Fruit fly (Drosophila melanogaster) whole organism, embryonic: ENCODE measurements around the gene Lgr1.

ENCODE experiments used
- Aef1 ChIP-seq: fragments of 200-800 bp; sonication (Bioruptor generic); IDR thresholded peaks from 3 replicates; pipeline ENCODE4 v1.3.6; 2022; ENCODE audit warnings: missing biosample characterization, missing genetic modification characterization
- BtbVII ChIP-seq: fragments of 200-800 bp; sonication (Bioruptor generic); optimal IDR thresholded peaks from 3 replicates; lab custom pipeline; 2017; ENCODE audit warnings: missing biosample characterization, mild to moderate bottlenecking, missing genetic modification characterization
- CG12219 ChIP-seq: fragments of 200-800 bp; sonication (Bioruptor generic); optimal IDR thresholded peaks from 3 replicates; lab custom pipeline; 2018; ENCODE audit warnings: missing biosample characterization, mild to moderate bottlenecking, missing genetic modification characterization
- CG16813 ChIP-seq: fragments of 200-800 bp; sonication (Bioruptor generic); IDR thresholded peaks from 3 replicates; pipeline ENCODE4 v1.3.6; 2022; ENCODE audit warnings: missing biosample characterization, missing genetic modification characterization; ENCODE audit not compliant: partially characterized antibody
- CG16815 ChIP-seq: fragments of 200-800 bp; sonication (Bioruptor generic); optimal IDR thresholded peaks from 3 replicates; lab custom pipeline; 2017; ENCODE audit warnings: missing biosample characterization, mild to moderate bottlenecking, missing genetic modification characterization
- CG18011 ChIP-seq: fragments of 200-800 bp; sonication (Bioruptor generic); optimal IDR thresholded peaks from 2 replicates; lab custom pipeline; 2017; ENCODE audit warnings: missing biosample characterization, missing genetic modification characterization, mild to moderate bottlenecking, moderate library complexity, missing genotype
- CG18476 ChIP-seq: fragments of 200-800 bp; sonication (Bioruptor generic); optimal IDR thresholded peaks from 2 replicates; lab custom pipeline; 2016; ENCODE audit warnings: missing biosample characterization, mild to moderate bottlenecking, missing genetic modification characterization
- CG2199 ChIP-seq: fragments of 200-800 bp; sonication (Bioruptor generic); IDR thresholded peaks from 3 replicates; pipeline ENCODE4 v1.3.6; 2022; ENCODE audit warnings: missing biosample characterization, missing genetic modification characterization
- CG31388 ChIP-seq: fragments of 200-800 bp; sonication (Bioruptor generic); optimal IDR thresholded peaks from 2 replicates; lab custom pipeline; 2016; ENCODE audit warnings: missing biosample characterization, missing genetic modification characterization
- CG31441 ChIP-seq: fragments of 200-800 bp; sonication (Bioruptor generic); IDR thresholded peaks from 2 replicates; pipeline ENCODE4 v1.3.6; 2022; ENCODE audit warnings: missing biosample characterization, missing genetic modification characterization
- CG3281 ChIP-seq: fragments of 200-800 bp; sonication (Bioruptor generic); optimal IDR thresholded peaks from 3 replicates; lab custom pipeline; 2017; ENCODE audit warnings: missing biosample characterization, mild to moderate bottlenecking, missing genetic modification characterization
- CG3995 ChIP-seq: fragments of 200-800 bp; sonication (Bioruptor generic); optimal IDR thresholded peaks from 3 replicates; lab custom pipeline; 2016; ENCODE audit warnings: missing biosample characterization, missing genetic modification characterization
- CG42726 ChIP-seq: fragments of 200-800 bp; sonication (Bioruptor generic); IDR thresholded peaks from 2 replicates; pipeline ENCODE4 v1.3.6; 2022; ENCODE audit warnings: missing biosample characterization, missing genetic modification characterization; ENCODE audit not compliant: partially characterized antibody
- CG4282 ChIP-seq: fragments of 200-800 bp; sonication (Bioruptor generic); optimal IDR thresholded peaks from 2 replicates; lab custom pipeline; 2016; ENCODE audit warnings: missing biosample characterization, missing genetic modification characterization
- CG4854 ChIP-seq: fragments of 200-800 bp; sonication (Bioruptor generic); optimal IDR thresholded peaks from 2 replicates; lab custom pipeline; 2016; ENCODE audit warnings: missing biosample characterization, missing genetic modification characterization, inconsistent platforms
- CG7786 ChIP-seq: fragments of 200-800 bp; sonication (Bioruptor generic); optimal IDR thresholded peaks from 2 replicates; lab custom pipeline; 2016; ENCODE audit warnings: missing biosample characterization, missing genetic modification characterization
- CG8290 ChIP-seq, 3 experiments: fragments of 200-800 bp; sonication (Bioruptor generic); optimal IDR thresholded peaks; 2 replicates each; lab custom pipeline; 2016 to 2019; ENCODE audit warnings: missing biosample characterization in 3 of 3, missing genetic modification characterization in 3 of 3, mild to moderate bottlenecking in 2 of 3, moderate library complexity in 1 of 3
- Deaf1 ChIP-seq: fragments of 200-800 bp; optimal IDR thresholded peaks from 3 replicates; lab custom pipeline; 2019; ENCODE audit warnings: missing biosample characterization, mild to moderate bottlenecking, missing genetic modification characterization, moderate library complexity
- Dek ChIP-seq: fragments of 200-800 bp; sonication (Bioruptor generic); optimal IDR thresholded peaks from 3 replicates; lab custom pipeline; 2019; ENCODE audit warnings: missing biosample characterization, mild to moderate bottlenecking, missing genetic modification characterization, moderate library complexity
- Fer1 ChIP-seq: fragments of 200-800 bp; sonication (Bioruptor generic); optimal IDR thresholded peaks from 2 replicates; lab custom pipeline; 2017; ENCODE audit warnings: missing biosample characterization, mild to moderate bottlenecking, missing genetic modification characterization
- GATAe ChIP-seq: fragments of 200-800 bp; sonication (Bioruptor generic); conservative IDR thresholded peaks from 2 replicates; pipeline ENCODE4 v1.3.6; 2022; ENCODE audit warnings: missing biosample characterization, missing genetic modification characterization
- Gsc ChIP-seq: fragments of 200-800 bp; sonication (Bioruptor generic); IDR thresholded peaks from 2 replicates; pipeline ENCODE4 v1.3.6; 2022; ENCODE audit warnings: missing biosample characterization, missing genetic modification characterization
- Hsf ChIP-seq: fragments of 200-800 bp; sonication (Bioruptor generic); optimal IDR thresholded peaks from 3 replicates; lab custom pipeline; 2016; ENCODE audit warnings: missing biosample characterization, missing genetic modification characterization
- Jarid2 ChIP-seq: fragments of 200-800 bp; sonication (Bioruptor generic); optimal IDR thresholded peaks from 3 replicates; lab custom pipeline; 2017; ENCODE audit warnings: mild to moderate bottlenecking, missing biosample characterization, missing genetic modification reagents, missing genetic modification characterization
- Kr ChIP-seq: fragments of 200-800 bp; sonication (Bioruptor generic); optimal IDR thresholded peaks from 2 replicates; lab custom pipeline; 2017; ENCODE audit warnings: missing biosample characterization, mild to moderate bottlenecking, missing genetic modification characterization
- Med ChIP-seq: fragments of 200-800 bp; sonication (Bioruptor generic); peaks from one replicate; lab custom pipeline; 2016; ENCODE audit warnings: missing biosample characterization, missing genetic modification characterization, mild to moderate bottlenecking, inconsistent platforms, moderate library complexity
- Mes4 ChIP-seq: fragments of 200-800 bp; sonication (Bioruptor generic); optimal IDR thresholded peaks from 2 replicates; lab custom pipeline; 2016; ENCODE audit warnings: missing biosample characterization, missing genetic modification characterization
- Optix ChIP-seq: fragments of 200-800 bp; sonication (Bioruptor generic); IDR thresholded peaks from 3 replicates; pipeline ENCODE4 v1.3.6; 2022; ENCODE audit warnings: missing biosample characterization, missing genetic modification characterization
- Poxn ChIP-seq: fragments of 200-800 bp; sonication (Bioruptor generic); IDR thresholded peaks from 2 replicates; pipeline ENCODE4 v1.3.6; 2022; ENCODE audit warnings: missing biosample characterization, missing genetic modification characterization
- Rfx ChIP-seq: fragments of 200-800 bp; sonication (Bioruptor generic); IDR thresholded peaks from 2 replicates; pipeline ENCODE4 v1.3.6; 2022; ENCODE audit warnings: missing biosample characterization, missing genetic modification characterization
- Taf1 ChIP-seq: fragments of 200-800 bp; sonication (Bioruptor generic); IDR thresholded peaks from 2 replicates; pipeline ENCODE4 v1.3.6; 2022; ENCODE audit warnings: missing biosample characterization, missing genetic modification characterization
- amos ChIP-seq: fragments of 200-800 bp; sonication (Bioruptor generic); IDR thresholded peaks from 2 replicates; pipeline ENCODE4 v1.3.6; 2022; ENCODE audit warnings: missing biosample characterization, missing genetic modification characterization; ENCODE audit not compliant: partially characterized antibody
- cwo ChIP-seq: fragments of 200-800 bp; sonication (Bioruptor generic); optimal IDR thresholded peaks from 3 replicates; lab custom pipeline; 2017; ENCODE audit warnings: missing biosample characterization, missing genetic modification characterization, mild to moderate bottlenecking, moderate library complexity, missing genetic modification reagents
- dati ChIP-seq: fragments of 200-800 bp; sonication (Bioruptor generic); IDR thresholded peaks from 2 replicates; pipeline ENCODE4 v1.3.6; 2022; ENCODE audit warnings: missing biosample characterization, missing genetic modification characterization
- dimm ChIP-seq: fragments of 200-800 bp; sonication (Bioruptor generic); IDR thresholded peaks from 2 replicates; pipeline ENCODE4 v1.3.6; 2022; ENCODE audit warnings: missing biosample characterization, missing genetic modification characterization
- grn ChIP-seq: fragments of 200-800 bp; sonication (Bioruptor generic); optimal IDR thresholded peaks from 3 replicates; lab custom pipeline; 2017; ENCODE audit warnings: missing biosample characterization, missing genetic modification characterization
- jumu ChIP-seq: fragments of 200-800 bp; sonication (Bioruptor generic); optimal IDR thresholded peaks from 3 replicates; lab custom pipeline; 2016; ENCODE audit warnings: missing biosample characterization, missing genetic modification characterization
- ken ChIP-seq: fragments of 200-800 bp; sonication (Bioruptor generic); IDR thresholded peaks from 3 replicates; pipeline ENCODE4 v1.3.6; 2022; ENCODE audit warnings: missing biosample characterization, missing genetic modification characterization
- pho ChIP-seq: fragments of 200-800 bp; sonication (Bioruptor generic); optimal IDR thresholded peaks from 2 replicates; lab custom pipeline; 2016; ENCODE audit warnings: missing biosample characterization, missing genetic modification characterization
- pros ChIP-seq: fragments of 200-800 bp; sonication (Bioruptor generic); optimal IDR thresholded peaks from 3 replicates; lab custom pipeline; 2019; ENCODE audit warnings: missing biosample characterization, mild to moderate bottlenecking, missing genetic modification characterization, moderate library complexity
- pzg ChIP-seq: fragments of 200-800 bp; sonication (Bioruptor generic); optimal IDR thresholded peaks from 3 replicates; lab custom pipeline; 2018; ENCODE audit warnings: missing biosample characterization, mild to moderate bottlenecking, missing genetic modification characterization, moderate library complexity
- shn ChIP-seq: fragments of 200-800 bp; sonication (Bioruptor generic); optimal IDR thresholded peaks from 3 replicates; lab custom pipeline; 2016; ENCODE audit warnings: missing biosample characterization, missing genetic modification characterization
- sisA ChIP-seq: fragments of 200-800 bp; sonication (Bioruptor generic); IDR thresholded peaks from 2 replicates; pipeline ENCODE4 v1.3.6; 2022; ENCODE audit warnings: missing biosample characterization, missing genetic modification characterization
- tin ChIP-seq: fragments of 200-800 bp; sonication (Bioruptor generic); optimal IDR thresholded peaks from 3 replicates; lab custom pipeline; 2016; ENCODE audit warnings: missing biosample characterization, missing genetic modification characterization
- toy ChIP-seq: fragments of 200-800 bp; sonication (Bioruptor generic); IDR thresholded peaks from 2 replicates; pipeline ENCODE4 v1.3.6; 2022; ENCODE audit warnings: missing biosample characterization, missing genetic modification characterization
- vfl ChIP-seq: fragments of 200-800 bp; sonication (Bioruptor generic); optimal IDR thresholded peaks from 2 replicates; lab custom pipeline; 2016; ENCODE audit warnings: missing biosample characterization, missing genetic modification characterization
- vnd ChIP-seq: fragments of 200-800 bp; sonication (Bioruptor generic); IDR thresholded peaks from 3 replicates; pipeline ENCODE4 v1.3.6; 2022; ENCODE audit warnings: missing biosample characterization, missing genetic modification characterization; ENCODE audit not compliant: partially characterized antibody

The Lgr1 gene

dm6 chr3R:17759773-17760476 is 34.3 kb downstream of the Lgr1 start (continued):
- no peak for TF ChIP-seq CG4282 (GFP tag; lab: Kevin White, UChicago)
- TF ChIP-seq Optix (GFP tag; lab: Robert Waterston, UW): no peak
- TF ChIP-seq CG3281 (GFP tag; lab: Kevin White, UChicago): peak; percentile 27
- no peak for TF ChIP-seq CG31388 (GFP tag; lab: Kevin White, UChicago)
- peak; percentile 57 for TF ChIP-seq cwo
- no peak for TF ChIP-seq ken
- no peak for TF ChIP-seq Poxn
- TF ChIP-seq CG2199 (GFP tag; lab: Robert Waterston, UW): no peak
- TF ChIP-seq shn (GFP tag; lab: Kevin White, UChicago): no peak
- peak; percentile 78 for TF ChIP-seq GATAe (GFP tag; lab: Robert Waterston, UW)
- TF ChIP-seq jumu (GFP tag; lab: Kevin White, UChicago): no peak
- no peak for TF ChIP-seq CG16813 (GFP tag; lab: Robert Waterston, UW)
- no peak for TF ChIP-seq CG4854 (GFP tag; lab: Kevin White, UChicago)
- TF ChIP-seq Taf1: no peak
- no peak for TF ChIP-seq pho
- TF ChIP-seq toy (GFP tag; lab: Robert Waterston, UW): no peak
- TF ChIP-seq vnd: peak; percentile 20; the same call in 1 of the 3 replicates
- TF ChIP-seq amos (GFP tag; lab: Robert Waterston, UW): no peak
- TF ChIP-seq Rfx (GFP tag; lab: Robert Waterston, UW): 0 out of 2 replicates have a peak, but pooled peaks have one; percentile 31
- peak; percentile 39 for TF ChIP-seq Fer1 (GFP tag; lab: Kevin White, UChicago)
- TF ChIP-seq grn (GFP tag; lab: Kevin White, UChicago): peak; percentile 85
- TF ChIP-seq dimm (GFP tag; lab: Robert Waterston, UW): no peak
- no peak for TF ChIP-seq CG12219
- no peak for TF ChIP-seq Dek (tag; lab: Kevin White, UChicago)
- TF ChIP-seq CG16815 (GFP tag; lab: Kevin White, UChicago): no peak
- TF ChIP-seq Med (GFP tag; lab: Kevin White, UChicago): peak; percentile 57
- no peak for TF ChIP-seq Hsf (GFP tag; lab: Kevin White, UChicago)
- no peak for TF ChIP-seq CG42726 (GFP tag; lab: Robert Waterston, UW)
- TF ChIP-seq pros: no peak
- TF ChIP-seq sisA (GFP tag; lab: Robert Waterston, UW): no peak
- TF ChIP-seq vfl: no peak
- TF ChIP-seq pzg: no peak
- no peak for TF ChIP-seq CG7786
- TF ChIP-seq Kr (GFP tag; lab: Kevin White, UChicago): no peak
- TF ChIP-seq tin (GFP tag; lab: Kevin White, UChicago): no peak
- no peak for TF ChIP-seq CG18476
- no peak for TF ChIP-seq Aef1
- TF ChIP-seq BtbVII (GFP tag; lab: Kevin White, UChicago): no peak
- TF ChIP-seq CG18011 (GFP tag; lab: Kevin White, UChicago): no peak
- no peak for TF ChIP-seq CG8290 (GFP tag; optimal IDR thresholded peaks at IDR 0.05; lab: Kevin White, UChicago)
- peak in 1 of 2 experiments; percentile 32 for TF ChIP-seq CG8290 (tag; optimal IDR thresholded peaks at IDR 0.05; lab: Kevin White, UChicago)

dm6 chr3R:17762261-17762660 is 36.7 kb downstream of the Lgr1 start:
- TF ChIP-seq dati (GFP tag; lab: Robert Waterston, UW) (no peak), Deaf1 (tag; lab: Kevin White, UChicago) (peak; percentile 86), vfl (no peak), Mes4 (GFP tag; lab: Kevin White, UChicago) (no peak), CG31441 (GFP tag; lab: Robert Waterston, UW) (no peak), CG3995 (GFP tag; lab: Kevin White, UChicago) (no peak), Jarid2 (GFP tag; lab: Kevin White, UChicago) (peak; percentile 33), Med (GFP tag; lab: Kevin White, UChicago) (peak; percentile 65), Gsc (GFP tag; lab: Robert Waterston, UW) (no peak)
